Fruit fly (Drosophila melanogaster): ENCODE results near the gene Pect.

Gene Pect

DNA sequence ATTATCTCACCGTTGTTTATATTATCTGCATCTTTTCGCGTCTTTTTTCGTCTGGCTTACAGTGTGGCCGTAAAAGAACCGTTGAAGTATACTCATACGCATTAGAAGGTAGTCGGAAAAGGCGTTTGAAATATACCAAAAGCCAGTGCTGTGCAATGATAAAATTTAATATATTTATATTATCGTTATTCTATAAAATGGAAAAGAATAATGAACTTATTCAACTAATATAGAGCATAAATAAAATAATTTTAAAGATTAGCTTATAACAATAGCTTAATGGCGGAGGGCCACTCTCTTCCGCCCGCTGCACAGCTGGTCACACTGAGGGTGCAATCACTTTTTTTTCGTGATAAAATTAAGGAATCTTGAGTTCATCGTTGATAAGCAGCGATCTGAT is 11.7 kb upstream of the Pect start, which contains the start of the genes CG16974 and Edem2 (continued):
- peak; percentile 76 for TF ChIP-seq HLH3B (GFP tag; IDR thresholded peaks at IDR 0.05)
- no peak for TF ChIP-seq Hand (GFP tag; optimal IDR thresholded peaks at IDR 0.05)
- peak; percentile 59 for TF ChIP-seq B-H1 (GFP tag; IDR thresholded peaks at IDR 0.05)
- TF ChIP-seq Elba2 (GFP tag; optimal IDR thresholded peaks at IDR 0.05) = peak; percentile 22
- TF ChIP-seq nau (GFP tag; optimal IDR thresholded peaks at IDR 0.05) = no peak
- TF ChIP-seq CG31224 (GFP tag; IDR thresholded peaks at IDR 0.05) = peak; percentile 72
- TF ChIP-seq MBD-R2 (GFP tag; IDR thresholded peaks at IDR 0.05) = peak; percentile 75
- TF ChIP-seq gt (GFP tag; IDR thresholded peaks at IDR 0.05) = no peak
- TF ChIP-seq CG12744 (GFP tag; optimal IDR thresholded peaks at IDR 0.05) = no peak
- peak; percentile 37 to 83 for TF ChIP-seq dpn (GFP tag; optimal IDR thresholded peaks at IDR 0.05)
- TF ChIP-seq CG18011 (GFP tag; optimal IDR thresholded peaks at IDR 0.05) = peak; percentile 61
- TF ChIP-seq CG5953 (GFP tag; IDR thresholded peaks at IDR 0.05) = peak; percentile 42; the same call in 1 of the 2 replicates
- peak; percentile 39 for TF ChIP-seq ftz-f1 (GFP tag; optimal IDR thresholded peaks at IDR 0.05)
- TF ChIP-seq C15 (GFP tag; IDR thresholded peaks at IDR 0.05) = no peak
- TF ChIP-seq CG4360 (GFP tag; IDR thresholded peaks at IDR 0.05) = no peak
- peak; percentile 52; the same call in 1 of the 2 replicates for TF ChIP-seq NFAT (GFP tag; IDR thresholded peaks at IDR 0.05)
- TF ChIP-seq Tbp (GFP tag; optimal IDR thresholded peaks at IDR 0.05) = no peak
- peak; percentile 90 for TF ChIP-seq CG12659 (GFP tag; optimal IDR thresholded peaks at IDR 0.05)
- TF ChIP-seq eve (GFP tag; optimal IDR thresholded peaks at IDR 0.05) = no peak
- TF ChIP-seq Six4 (GFP tag; optimal IDR thresholded peaks at IDR 0.05) = peak; percentile 64
- TF ChIP-seq Adf1 (GFP tag; IDR thresholded peaks at IDR 0.05) = peak; percentile 34; the same call in 1 of the 2 replicates
- peak; percentile 69 for TF ChIP-seq CG4730 (GFP tag; IDR thresholded peaks at IDR 0.05)
- TF ChIP-seq hbn (GFP tag; IDR thresholded peaks at IDR 0.05; ENCODE audit: partially characterized antibody) = no peak
- no peak for TF ChIP-seq Hr78 (GFP tag; optimal IDR thresholded peaks at IDR 0.05)
- TF ChIP-seq ac (GFP tag; optimal IDR thresholded peaks at IDR 0.05) = no peak
- no peak for TF ChIP-seq Dip2 (GFP tag; IDR thresholded peaks at IDR 0.05)
- peak; percentile 86 for TF ChIP-seq CG9727 (GFP tag; optimal IDR thresholded peaks at IDR 0.05)
- TF ChIP-seq luna (GFP tag; optimal IDR thresholded peaks at IDR 0.05) = no peak
- peak; percentile 65; the same call in 2 of the 3 replicates for TF ChIP-seq CG11093 (GFP tag; IDR thresholded peaks at IDR 0.05)
- TF ChIP-seq da (GFP tag; optimal IDR thresholded peaks at IDR 0.05) = no peak
- no peak for TF ChIP-seq ara (GFP tag; IDR thresholded peaks at IDR 0.05)
- TF ChIP-seq zen (tag; optimal IDR thresholded peaks at IDR 0.05) = peak; percentile 85
- no peak for TF ChIP-seq CG18599 (GFP tag; optimal IDR thresholded peaks at IDR 0.05)
- peak; percentile 70 for TF ChIP-seq vfl (GFP tag; optimal IDR thresholded peaks at IDR 0.05)
- TF ChIP-seq aop (GFP tag; IDR thresholded peaks at IDR 0.05) = no peak
- no peak for TF ChIP-seq mirr (GFP tag; optimal IDR thresholded peaks at IDR 0.05)
- peak; percentile 67 for TF ChIP-seq Fer1 (GFP tag; optimal IDR thresholded peaks at IDR 0.05)
- TF ChIP-seq D (optimal IDR thresholded peaks at IDR 0.05) = no peak
- no peak for TF ChIP-seq D (GFP tag; optimal IDR thresholded peaks at IDR 0.05)
- no peak for TF ChIP-seq emc (GFP tag; optimal IDR thresholded peaks at IDR 0.05)
- peak; percentile 60 for TF ChIP-seq Sin3A (optimal IDR thresholded peaks at IDR 0.05)
- peak; percentile 50 for TF ChIP-seq CG1233 (GFP tag; optimal IDR thresholded peaks at IDR 0.05)
- TF ChIP-seq CG3065 (GFP tag; optimal IDR thresholded peaks at IDR 0.05) = peak; percentile 53
- no peak for TF ChIP-seq nerfin-1 (tag; optimal IDR thresholded peaks at IDR 0.05)
- peak; percentile 84 for TF ChIP-seq CG11456 (GFP tag; IDR thresholded peaks at IDR 0.05)
- no peak for TF ChIP-seq bsh (GFP tag; optimal IDR thresholded peaks at IDR 0.05)
- TF ChIP-seq Drgx (GFP tag; IDR thresholded peaks at IDR 0.05) = no peak
- peak; percentile 59; the same call in 2 of the 3 replicates for TF ChIP-seq Dbx (GFP tag; IDR thresholded peaks at IDR 0.05)
- TF ChIP-seq ken (GFP tag; IDR thresholded peaks at IDR 0.05) = peak; percentile 79
- no peak for TF ChIP-seq gce (GFP tag; IDR thresholded peaks at IDR 0.05)
- TF ChIP-seq salm (tag; optimal IDR thresholded peaks at IDR 0.05) = peak; percentile 46
- TF ChIP-seq so (GFP tag; IDR thresholded peaks at IDR 0.05) = peak; percentile 31; the same call in 1 of the 3 replicates
- TF ChIP-seq Sox100B (GFP tag; optimal IDR thresholded peaks at IDR 0.05) = no peak

Measured in whole organism, embryonic.